Fruit fly (Drosophila melanogaster) whole organism, embryonic: ENCODE measurements around the gene eIF3d1.

ENCODE experiments used
- Atf6 ChIP-seq: fragments of 200-800 bp; sonication (Bioruptor generic); IDR thresholded peaks from 2 replicates; pipeline ENCODE4 v1.3.6; 2022; ENCODE audit warnings: missing biosample characterization, missing genetic modification characterization
- Blimp-1 ChIP-seq: fragments of 200-800 bp; sonication (Bioruptor generic); optimal IDR thresholded peaks from 3 replicates; lab custom pipeline; 2018; ENCODE audit warnings: missing biosample characterization, missing genetic modification characterization, mild to moderate bottlenecking, moderate library complexity, missing genetic modification reagents
- C15 ChIP-seq: fragments of 200-800 bp; sonication (Bioruptor generic); IDR thresholded peaks from 3 replicates; pipeline ENCODE4 v1.3.6; 2022; ENCODE audit warnings: missing biosample characterization, missing genetic modification characterization
- CG11560 ChIP-seq: fragments of 200-800 bp; sonication (Bioruptor generic); IDR thresholded peaks from 3 replicates; pipeline ENCODE4 v1.3.6; 2022; ENCODE audit warnings: missing biosample characterization, missing genetic modification characterization
- CG12299 ChIP-seq: fragments of 200-800 bp; sonication (Bioruptor generic); optimal IDR thresholded peaks from 2 replicates; lab custom pipeline; 2018; ENCODE audit warnings: missing biosample characterization, mild to moderate bottlenecking, missing genetic modification characterization
- CG13775 ChIP-seq: fragments of 200-800 bp; sonication (Bioruptor generic); optimal IDR thresholded peaks from 3 replicates; lab custom pipeline; 2017; ENCODE audit warnings: missing biosample characterization, mild to moderate bottlenecking, missing genetic modification characterization
- CG15479 ChIP-seq: fragments of 200-800 bp; sonication (Bioruptor generic); optimal IDR thresholded peaks from 3 replicates; lab custom pipeline; 2019; ENCODE audit warnings: missing biosample characterization, mild to moderate bottlenecking, missing genetic modification characterization, moderate library complexity
- CG1792 ChIP-seq: fragments of 200-800 bp; sonication (Bioruptor generic); optimal IDR thresholded peaks from 2 replicates; lab custom pipeline; 2016; ENCODE audit warnings: missing biosample characterization, missing genetic modification characterization
- CG18764 ChIP-seq: fragments of 200-800 bp; sonication (Bioruptor generic); optimal IDR thresholded peaks from 3 replicates; lab custom pipeline; 2016; ENCODE audit warnings: missing biosample characterization, missing genetic modification characterization
- CG2199 ChIP-seq: fragments of 200-800 bp; sonication (Bioruptor generic); IDR thresholded peaks from 3 replicates; pipeline ENCODE4 v1.3.6; 2022; ENCODE audit warnings: missing biosample characterization, missing genetic modification characterization
- CG30431 ChIP-seq: fragments of 200-800 bp; sonication (Bioruptor generic); optimal IDR thresholded peaks from 2 replicates; lab custom pipeline; 2017; ENCODE audit warnings: missing biosample characterization, missing genetic modification characterization
- CG32767 ChIP-seq: fragments of 200-800 bp; sonication (Bioruptor generic); IDR thresholded peaks from 2 replicates; pipeline ENCODE4 v1.3.6; 2022; ENCODE audit warnings: missing biosample characterization, missing genetic modification characterization
- CG33213 ChIP-seq: fragments of 200-800 bp; sonication (Bioruptor generic); optimal IDR thresholded peaks from 3 replicates; lab custom pipeline; 2016; ENCODE audit warnings: missing biosample characterization, missing genetic modification characterization
- CG3995 ChIP-seq: fragments of 200-800 bp; sonication (Bioruptor generic); optimal IDR thresholded peaks from 3 replicates; lab custom pipeline; 2016; ENCODE audit warnings: missing biosample characterization, missing genetic modification characterization
- CG4707 ChIP-seq: fragments of 200-800 bp; sonication (Bioruptor generic); optimal IDR thresholded peaks from 2 replicates; lab custom pipeline; 2018; ENCODE audit warnings: missing biosample characterization, mild to moderate bottlenecking, missing genetic modification characterization, moderate library complexity
- CG5245 ChIP-seq: fragments of 200-800 bp; sonication (Bioruptor generic); optimal IDR thresholded peaks from 3 replicates; lab custom pipeline; 2016; ENCODE audit warnings: missing biosample characterization, missing genetic modification characterization
- CG7372 ChIP-seq: fragments of 200-800 bp; sonication (Bioruptor generic); IDR thresholded peaks from 2 replicates; pipeline ENCODE4 v1.3.6; 2022; ENCODE audit warnings: missing biosample characterization, missing genetic modification characterization
- CG7963 ChIP-seq: fragments of 200-800 bp; sonication (Bioruptor generic); IDR thresholded peaks from 3 replicates; pipeline ENCODE4 v1.3.6; 2022; ENCODE audit warnings: missing biosample characterization, missing genetic modification characterization; ENCODE audit not compliant: partially characterized antibody
- CG8290 ChIP-seq, 3 experiments: fragments of 200-800 bp; sonication (Bioruptor generic); optimal IDR thresholded peaks; 2 replicates each; lab custom pipeline; 2016 to 2019; ENCODE audit warnings: missing biosample characterization in 3 of 3, missing genetic modification characterization in 3 of 3, mild to moderate bottlenecking in 2 of 3, moderate library complexity in 1 of 3
- CG8944 ChIP-seq: fragments of 200-800 bp; sonication (Bioruptor generic); optimal IDR thresholded peaks from 3 replicates; lab custom pipeline; 2016; ENCODE audit warnings: missing biosample characterization, missing genetic modification characterization
- D ChIP-seq, 2 experiments: fragments of 200-800 bp in 1 of 2; fragments of >200 bp in 1 of 2; sonication (Bioruptor generic) in 1 of 2; optimal IDR thresholded peaks; 2 replicates in 1 of 2; 3 replicates in 1 of 2; lab custom pipeline; 2017; ENCODE audit warnings: mild to moderate bottlenecking in 1 of 2, missing biosample characterization in 1 of 2, missing genetic modification characterization in 1 of 2, missing genetic modification reagents in 1 of 2
- Fer3 ChIP-seq: fragments of 200-800 bp; sonication (Bioruptor generic); optimal IDR thresholded peaks from 2 replicates; lab custom pipeline; 2018; ENCODE audit warnings: missing biosample characterization, mild to moderate bottlenecking, missing genetic modification characterization, moderate library complexity
- H15 ChIP-seq: fragments of 200-800 bp; sonication (Bioruptor generic); IDR thresholded peaks from 3 replicates; pipeline ENCODE4 v1.3.6; 2022; ENCODE audit warnings: missing biosample characterization, missing genetic modification characterization
- HLH3B ChIP-seq: fragments of 200-800 bp; sonication (Bioruptor generic); IDR thresholded peaks from 2 replicates; pipeline ENCODE4 v1.3.6; 2022; ENCODE audit warnings: missing biosample characterization, missing genetic modification characterization
- Hr3 ChIP-seq: fragments of 200-800 bp; sonication (Bioruptor generic); optimal IDR thresholded peaks from 3 replicates; lab custom pipeline; 2016; ENCODE audit warnings: missing biosample characterization, missing genetic modification characterization
- Lpt ChIP-seq: fragments of >200 bp; optimal IDR thresholded peaks from 2 replicates; lab custom pipeline; 2018; ENCODE audit warnings: missing biosample characterization, missing genetic modification characterization
- Meics ChIP-seq: fragments of 200-800 bp; sonication (Bioruptor generic); optimal IDR thresholded peaks from 2 replicates; lab custom pipeline; 2017; ENCODE audit warnings: missing biosample characterization, mild to moderate bottlenecking, missing genetic modification characterization
- Mrtf ChIP-seq: fragments of 200-800 bp; sonication (Bioruptor generic); IDR thresholded peaks from 3 replicates; pipeline ENCODE4 v1.3.6; 2022; ENCODE audit warnings: missing biosample characterization, missing genetic modification characterization
- NFAT ChIP-seq: fragments of 200-800 bp; sonication (Bioruptor generic); IDR thresholded peaks from 2 replicates; pipeline ENCODE4 v1.3.6; 2022; ENCODE audit warnings: missing biosample characterization, missing genetic modification characterization
- Poxn ChIP-seq: fragments of 200-800 bp; sonication (Bioruptor generic); IDR thresholded peaks from 2 replicates; pipeline ENCODE4 v1.3.6; 2022; ENCODE audit warnings: missing biosample characterization, missing genetic modification characterization
- Side ChIP-seq: fragments of 200-800 bp; sonication (Bioruptor generic); optimal IDR thresholded peaks from 2 replicates; lab custom pipeline; 2016; ENCODE audit warnings: missing biosample characterization, missing genetic modification characterization
- aop ChIP-seq: fragments of 200-800 bp; sonication (Bioruptor generic); IDR thresholded peaks from 2 replicates; pipeline ENCODE4 v1.3.6; 2022; ENCODE audit warnings: missing biosample characterization, missing genetic modification characterization
- ci ChIP-seq: fragments of 200-800 bp; sonication (Bioruptor generic); IDR thresholded peaks from 3 replicates; pipeline ENCODE4 v1.3.6; 2022; ENCODE audit warnings: missing biosample characterization, missing genetic modification characterization
- dan ChIP-seq: fragments of 200-800 bp; sonication (Bioruptor generic); IDR thresholded peaks from 2 replicates; pipeline ENCODE4 v1.3.6; 2022; ENCODE audit warnings: missing biosample characterization, missing genetic modification characterization
- dmrt11E ChIP-seq: fragments of 200-800 bp; sonication (Bioruptor generic); optimal IDR thresholded peaks from 3 replicates; lab custom pipeline; 2018; ENCODE audit warnings: missing biosample characterization, mild to moderate bottlenecking, missing genetic modification characterization, moderate library complexity
- fd102C ChIP-seq: fragments of 200-800 bp; sonication (Bioruptor generic); optimal IDR thresholded peaks from 2 replicates; lab custom pipeline; 2018; ENCODE audit warnings: missing biosample characterization, mild to moderate bottlenecking, missing genetic modification characterization, moderate library complexity
- ftz-f1 ChIP-seq: fragments of 200-800 bp; sonication (Bioruptor generic); optimal IDR thresholded peaks from 2 replicates; lab custom pipeline; 2016; ENCODE audit warnings: missing biosample characterization, missing genetic modification characterization
- her ChIP-seq: fragments of 200-800 bp; sonication (Bioruptor generic); optimal IDR thresholded peaks from 2 replicates; lab custom pipeline; 2016; ENCODE audit warnings: missing biosample characterization, missing genetic modification characterization
- hth ChIP-seq: fragments of >200 bp; optimal IDR thresholded peaks from 2 replicates; lab custom pipeline; 2017; ENCODE audit warnings: inconsistent platforms
- luna ChIP-seq: fragments of 200-800 bp; sonication (Bioruptor generic); optimal IDR thresholded peaks from 2 replicates; lab custom pipeline; 2016; ENCODE audit warnings: missing biosample characterization, missing genetic modification characterization
- mirr ChIP-seq: fragments of 200-800 bp; sonication (Bioruptor generic); optimal IDR thresholded peaks from 3 replicates; lab custom pipeline; 2018; ENCODE audit warnings: missing biosample characterization, mild to moderate bottlenecking, missing genetic modification characterization
- odd ChIP-seq: fragments of 200-800 bp; sonication (Bioruptor generic); optimal IDR thresholded peaks from 2 replicates; lab custom pipeline; 2017; ENCODE audit warnings: missing biosample characterization, mild to moderate bottlenecking, missing genetic modification characterization
- ranshi ChIP-seq: fragments of 200-800 bp; sonication (Bioruptor generic); IDR thresholded peaks from 2 replicates; pipeline ENCODE4 v1.3.6; 2022; ENCODE audit warnings: missing biosample characterization, missing genetic modification characterization
- sc ChIP-seq, 3 experiments: fragments of >200 bp in 2 of 3; fragments of 200-800 bp in 1 of 3; sonication (Bioruptor generic) in 1 of 3; optimal IDR thresholded peaks; 2 replicates in 2 of 3; 3 replicates in 1 of 3; lab custom pipeline; 2017; ENCODE audit warnings: mild to moderate bottlenecking in 1 of 3, missing biosample characterization in 1 of 3, missing genetic modification characterization in 1 of 3, missing genetic modification reagents in 1 of 3
- scrt ChIP-seq: fragments of 200-800 bp; sonication (Bioruptor generic); optimal IDR thresholded peaks from 2 replicates; lab custom pipeline; 2018; ENCODE audit warnings: missing biosample characterization, mild to moderate bottlenecking, missing genetic modification characterization, moderate library complexity
- sens ChIP-seq: fragments of 200-800 bp; sonication (Bioruptor generic); peaks from one replicate; lab custom pipeline; 2016; ENCODE audit warnings: missing biosample characterization, missing genetic modification characterization
- sim ChIP-seq: fragments of 200-800 bp; sonication (Bioruptor generic); IDR thresholded peaks from 2 replicates; pipeline ENCODE4 v1.3.6; 2022; ENCODE audit warnings: missing biosample characterization, missing genetic modification characterization
- sima ChIP-seq: fragments of 200-800 bp; sonication (Bioruptor generic); optimal IDR thresholded peaks from 2 replicates; lab custom pipeline; 2016; ENCODE audit warnings: missing biosample characterization, missing genetic modification characterization
- sr ChIP-seq: fragments of 200-800 bp; sonication (Bioruptor generic); IDR thresholded peaks from 3 replicates; pipeline ENCODE4 v1.3.6; 2022; ENCODE audit warnings: missing biosample characterization, missing genetic modification characterization
- tna ChIP-seq: fragments of 200-800 bp; sonication (Bioruptor generic); IDR thresholded peaks from 2 replicates; pipeline ENCODE4 v1.3.6; 2022; ENCODE audit warnings: missing biosample characterization, missing genetic modification characterization; ENCODE audit not compliant: partially characterized antibody

eIF3d1 gene

DNA sequence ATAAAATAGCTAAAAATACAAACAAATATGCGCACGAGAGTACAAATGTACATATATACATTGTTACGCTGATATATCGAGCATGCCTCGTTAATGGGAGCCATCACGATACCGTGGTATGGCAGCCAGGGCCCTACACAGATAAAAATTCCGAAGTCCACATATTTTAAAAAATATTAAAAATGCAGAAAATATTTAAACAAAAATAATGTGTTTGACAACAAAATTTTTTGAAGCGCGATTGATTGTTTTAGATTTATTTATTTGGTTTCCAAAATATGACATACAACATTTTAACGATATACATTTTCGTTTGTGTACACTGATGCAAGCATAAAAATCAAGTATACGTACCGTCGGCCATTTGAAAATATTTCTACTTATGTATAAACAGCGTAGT is 46.9 kb downstream of the eIF3d1 start (continued):
- no peak; the same call in 1 of the 2 replicates for TF ChIP-seq Poxn (GFP tag; lab: Robert Waterston, UW)
- TF ChIP-seq CG7372: peak; percentile 81
- TF ChIP-seq CG5245 (GFP tag; lab: Kevin White, UChicago): peak; percentile 22
- TF ChIP-seq ci (GFP tag; lab: Robert Waterston, UW): peak; percentile 77
- TF ChIP-seq D (optimal IDR thresholded peaks at IDR 0.05; lab: Kevin White, UChicago): no peak
- TF ChIP-seq D (GFP tag; optimal IDR thresholded peaks at IDR 0.05; lab: Kevin White, UChicago): peak; percentile 10
- no peak for TF ChIP-seq CG7963 (GFP tag; lab: Robert Waterston, UW)
- TF ChIP-seq odd (GFP tag; lab: Kevin White, UChicago): peak; percentile 34
- no peak for TF ChIP-seq hth (lab: Kevin White, UChicago)
- TF ChIP-seq CG2199: no peak
- TF ChIP-seq sima (GFP tag; lab: Kevin White, UChicago): peak; percentile 22
- peak; percentile 41 for TF ChIP-seq CG1792 (GFP tag; lab: Kevin White, UChicago)
- peak; percentile 67; the same call in 1 of the 3 replicates for TF ChIP-seq Mrtf (GFP tag; lab: Robert Waterston, UW)
- TF ChIP-seq CG15479 (GFP tag; lab: Kevin White, UChicago): no peak
- TF ChIP-seq CG3995 (GFP tag; lab: Kevin White, UChicago): peak; percentile 51
- TF ChIP-seq dmrt11E: peak; percentile 5
- peak; percentile 79 for TF ChIP-seq HLH3B
- TF ChIP-seq C15: 0 out of 3 replicates have a peak, but pooled peaks have one; percentile 50
- TF ChIP-seq tna (GFP tag; lab: Robert Waterston, UW): no peak
- TF ChIP-seq CG12299 (tag; lab: Kevin White, UChicago): peak; percentile 37
- TF ChIP-seq CG30431: peak; percentile 29
- peak; percentile 91 for TF ChIP-seq Atf6 (GFP tag; lab: Robert Waterston, UW)
- TF ChIP-seq Lpt (GFP tag; lab: Kevin White, UChicago): no peak
- peak; percentile 19; the same call in 1 of the 3 replicates for TF ChIP-seq sr (GFP tag; lab: Robert Waterston, UW)
- TF ChIP-seq her (GFP tag; lab: Kevin White, UChicago): peak; percentile 56
- TF ChIP-seq CG33213: peak; percentile 16
- TF ChIP-seq sc (optimal IDR thresholded peaks at IDR 0.05; lab: Kevin White, UChicago): no peak
- no peak for TF ChIP-seq sc (GFP tag; optimal IDR thresholded peaks at IDR 0.05; lab: Kevin White, UChicago)
- peak; percentile 78 for TF ChIP-seq scrt
- TF ChIP-seq CG32767 (GFP tag; lab: Robert Waterston, UW): 0 out of 2 replicates have a peak, but pooled peaks have one; percentile 18
- TF ChIP-seq H15 (GFP tag; lab: Robert Waterston, UW): peak; percentile 60; the same call in 1 of the 3 replicates
- peak; percentile 66 for TF ChIP-seq Hr3
- peak; percentile 21 for TF ChIP-seq CG8290 (GFP tag; optimal IDR thresholded peaks at IDR 0.05; lab: Kevin White, UChicago)
- peak in 1 of 2 experiments; percentile 24 for TF ChIP-seq CG8290 (tag; optimal IDR thresholded peaks at IDR 0.05; lab: Kevin White, UChicago)
- peak; percentile 71 for TF ChIP-seq NFAT (GFP tag; lab: Robert Waterston, UW)
- no peak for TF ChIP-seq sim
- TF ChIP-seq Side (GFP tag; lab: Kevin White, UChicago): peak; percentile 73
- TF ChIP-seq CG18764 (GFP tag; lab: Kevin White, UChicago): peak; percentile 64
- TF ChIP-seq dan (GFP tag; lab: Robert Waterston, UW): no peak
- no peak for TF ChIP-seq fd102C (GFP tag; lab: Kevin White, UChicago)
- TF ChIP-seq Fer3 (tag; lab: Kevin White, UChicago): peak; percentile 90
- TF ChIP-seq CG11560: peak; percentile 58; the same call in 2 of the 3 replicates
- no peak for TF ChIP-seq aop (GFP tag; lab: Robert Waterston, UW)
- peak; percentile 1 for TF ChIP-seq luna (GFP tag; lab: Kevin White, UChicago)
- peak; percentile 16 for TF ChIP-seq CG8944
- TF ChIP-seq ftz-f1 (GFP tag; lab: Kevin White, UChicago): no peak
- peak; percentile 87 for TF ChIP-seq sens (GFP tag; lab: Kevin White, UChicago)
- TF ChIP-seq CG4707 (GFP tag; lab: Kevin White, UChicago): no peak
- peak; percentile 57 for TF ChIP-seq Blimp-1 (GFP tag; lab: Kevin White, UChicago)
- TF ChIP-seq Meics (GFP tag; lab: Kevin White, UChicago): peak; percentile 89
- TF ChIP-seq CG13775: peak; percentile 81
- TF ChIP-seq ranshi (GFP tag; lab: Robert Waterston, UW): peak; percentile 73
- peak; percentile 12 for TF ChIP-seq mirr
